Worm (Caenorhabditis elegans): ENCODE measurements around the gene M151.10.
A peak's percentile ranks its signal among the peaks of the same experiment; 100 is the strongest.

Gene M151.10

ce11 chrII:3640197-3640596, at the start of gene M151.10:
Gene M151.10 (minus strand): TSS chrII:3640297.
- TF ChIP-seq mdl-1 (tag; optimal IDR thresholded peaks at IDR 0.05) (no peak), egl-27 (tag; optimal IDR thresholded peaks at IDR 0.05) (no peak), nhr-12 (tag; optimal IDR thresholded peaks at IDR 0.05) (no peak), lin-15B (tag; optimal IDR thresholded peaks at IDR 0.05) (no peak), nhr-76 (tag; optimal IDR thresholded peaks at IDR 0.05) (no peak), ceh-28 (tag; optimal IDR thresholded peaks at IDR 0.05) (no peak), pqm-1 (tag; optimal IDR thresholded peaks at IDR 0.05) (no peak), hmg-11 (tag; optimal IDR thresholded peaks at IDR 0.05) (no peak), R02D3.7 (tag; optimal IDR thresholded peaks at IDR 0.05) (no peak), pha-4 (tag; optimal IDR thresholded peaks at IDR 0.05) (no peak), nhr-23 (tag; optimal IDR thresholded peaks at IDR 0.05) (no peak), nhr-67 (tag; optimal IDR thresholded peaks at IDR 0.05) (no peak), ztf-11 (tag; optimal IDR thresholded peaks at IDR 0.05) (no peak), fkh-10 (GFP tag; optimal IDR thresholded peaks at IDR 0.05) (no peak), tbx-2 (tag; optimal IDR thresholded peaks at IDR 0.05) (no peak), unc-62 (GFP tag; optimal IDR thresholded peaks at IDR 0.05) (no peak), nhr-43 (tag; optimal IDR thresholded peaks at IDR 0.05; ENCODE audit: poor library complexity, severe bottlenecking) (no peak), lin-39 (tag; optimal IDR thresholded peaks at IDR 0.05) (no peak), lsy-12 (tag; optimal IDR thresholded peaks at IDR 0.05) (no peak), skn-1 (tag; optimal IDR thresholded peaks at IDR 0.05) (no peak)

- no peak for TF ChIP-seq ztf-11 (tag; optimal IDR thresholded peaks at IDR 0.05)
- no peak for TF ChIP-seq elt-1 (tag; optimal IDR thresholded peaks at IDR 0.05)
Observed at ce11 chrII:3688333-3688732, 48.2 kb upstream of the M151.10 start, which contains the start of gene ifas-1. Gene ifas-1 (minus strand): TSS chrII:3688719.

ce11 chrII:3684487-3685067, 44.5 kb upstream of the M151.10 start:
- TF ChIP-seq ceh-28 (tag; optimal IDR thresholded peaks at IDR 0.05) (peak; percentile 83), elt-2 (tag; optimal IDR thresholded peaks at IDR 0.05) (peak; percentile 87), pqm-1 (tag; optimal IDR thresholded peaks at IDR 0.05) (peak; percentile 46), nhr-77 (tag; optimal IDR thresholded peaks at IDR 0.05) (no peak)

- TF ChIP-seq ama-1 (optimal IDR thresholded peaks at IDR 0.05) (no peak), ceh-28 (tag; optimal IDR thresholded peaks at IDR 0.05) (no peak), nhr-77 (tag; optimal IDR thresholded peaks at IDR 0.05) (no peak), nhr-11 (tag; optimal IDR thresholded peaks at IDR 0.05) (no peak), ztf-4 (tag; optimal IDR thresholded peaks at IDR 0.05) (no peak), nhr-28 (tag; optimal IDR thresholded peaks at IDR 0.05) (no peak), fkh-2 (tag; optimal IDR thresholded peaks at IDR 0.05) (no peak), jun-1 (tag; optimal IDR thresholded peaks at IDR 0.05) (no peak), nhr-237 (tag; optimal IDR thresholded peaks at IDR 0.05) (no peak), nhr-23 (tag; optimal IDR thresholded peaks at IDR 0.05) (peak; percentile 65), nhr-25 (tag; optimal IDR thresholded peaks at IDR 0.05) (peak; percentile 85), zag-1 (tag; optimal IDR thresholded peaks at IDR 0.05) (no peak), fkh-10 (GFP tag; optimal IDR thresholded peaks at IDR 0.05) (no peak), lin-39 (tag; optimal IDR thresholded peaks at IDR 0.05) (peak; percentile 45), ceh-16 (tag; optimal IDR thresholded peaks at IDR 0.05) (no peak), elt-1 (tag; optimal IDR thresholded peaks at IDR 0.05) (peak; percentile 44), egl-5 (tag; optimal IDR thresholded peaks at IDR 0.05) (peak; percentile 34), mdl-1 (tag; optimal IDR thresholded peaks at IDR 0.05) (no peak), pha-4 (tag; optimal IDR thresholded peaks at IDR 0.05) (peak; percentile 81), nhr-67 (tag; optimal IDR thresholded peaks at IDR 0.05) (no peak), pqm-1 (tag; optimal IDR thresholded peaks at IDR 0.05) (no peak), daf-12 (tag; optimal IDR thresholded peaks at IDR 0.05) (no peak), ZK546.5 (tag; optimal IDR thresholded peaks at IDR 0.05) (no peak), fos-1 (tag; optimal IDR thresholded peaks at IDR 0.05) (no peak), tbx-2 (tag; optimal IDR thresholded peaks at IDR 0.05) (no peak), elt-2 (tag; optimal IDR thresholded peaks at IDR 0.05) (peak; percentile 70), nhr-12 (tag; optimal IDR thresholded peaks at IDR 0.05) (no peak), ztf-11 (tag; optimal IDR thresholded peaks at IDR 0.05) (no peak), hmg-11 (tag; optimal IDR thresholded peaks at IDR 0.05) (no peak), lsy-12 (tag; optimal IDR thresholded peaks at IDR 0.05) (no peak), nhr-43 (tag; optimal IDR thresholded peaks at IDR 0.05; ENCODE audit: poor library complexity, severe bottlenecking) (peak; percentile 50), ceh-82 (tag; optimal IDR thresholded peaks at IDR 0.05) (no peak), lin-15B (tag; optimal IDR thresholded peaks at IDR 0.05) (peak; percentile 65), ceh-9 (tag; optimal IDR thresholded peaks at IDR 0.05) (no peak), unc-62 (GFP tag; optimal IDR thresholded peaks at IDR 0.05) (peak; percentile 63), eor-1 (tag; optimal IDR thresholded peaks at IDR 0.05) (no peak), elt-3 (tag; optimal IDR thresholded peaks at IDR 0.05) (no peak), nfya-1 (tag; optimal IDR thresholded peaks at IDR 0.05; ENCODE audit: insufficient read depth) (peak; percentile 81), mml-1 (tag; optimal IDR thresholded peaks at IDR 0.05) (no peak), R02D3.7 (tag; optimal IDR thresholded peaks at IDR 0.05) (peak; percentile 74), sea-2 (GFP tag; optimal IDR thresholded peaks at IDR 0.05) (no peak), egl-27 (tag; optimal IDR thresholded peaks at IDR 0.05) (no peak)
Observed at ce11 chrII:3682770-3683234, 42.7 kb upstream of the M151.10 start, which contains the start of gene F19B10.1. Gene F19B10.1 (plus strand): TSS chrII:3683184.

Measured in whole organism, L3 larva.